Fruit fly (Drosophila melanogaster) whole organism, adult: ENCODE measurements around the gene CG7044.

Source experiments
- CG12768 ChIP-seq: fragments of 200-800 bp; sonication (Bioruptor generic); optimal IDR thresholded peaks from 2 replicates; lab custom pipeline; 2017; ENCODE audit warnings: missing biosample characterization, missing genetic modification characterization, mild to moderate bottlenecking, moderate library complexity, missing genetic modification reagents
- CG1620 ChIP-seq: fragments of 200-800 bp; sonication (Bioruptor generic); optimal IDR thresholded peaks from 2 replicates; lab custom pipeline; 2016; ENCODE audit warnings: missing biosample characterization, missing genetic modification characterization
- CG33017 ChIP-seq: fragments of 200-800 bp; sonication (Bioruptor generic); optimal IDR thresholded peaks from 2 replicates; lab custom pipeline; 2018; ENCODE audit warnings: missing biosample characterization, mild to moderate bottlenecking, missing genetic modification characterization, moderate library complexity
- CG5204 ChIP-seq: fragments of 200-800 bp; sonication (Bioruptor generic); optimal IDR thresholded peaks from 2 replicates; lab custom pipeline; 2016; ENCODE audit warnings: missing biosample characterization, missing genetic modification characterization
- CG7045 ChIP-seq: fragments of 200-800 bp; sonication (Bioruptor generic); optimal IDR thresholded peaks from 2 replicates; lab custom pipeline; 2017; ENCODE audit warnings: missing biosample characterization, mild to moderate bottlenecking, missing genetic modification characterization
- CG7101 ChIP-seq: fragments of 200-800 bp; sonication (Bioruptor generic); optimal IDR thresholded peaks from 2 replicates; lab custom pipeline; 2018; ENCODE audit warnings: missing biosample characterization, mild to moderate bottlenecking, missing genetic modification characterization, moderate library complexity
- Clk ChIP-seq: fragments of 200-800 bp; sonication (Bioruptor generic); optimal IDR thresholded peaks from 2 replicates; lab custom pipeline; 2017; ENCODE audit warnings: missing biosample characterization, missing genetic modification characterization
- Crg-1 ChIP-seq: fragments of 200-800 bp; sonication (Bioruptor generic); optimal IDR thresholded peaks from 2 replicates; lab custom pipeline; 2016; ENCODE audit warnings: missing biosample characterization, missing genetic modification characterization
- Hr96 ChIP-seq: fragments of 200-800 bp; sonication (Bioruptor generic); optimal IDR thresholded peaks from 2 replicates; lab custom pipeline; 2016; ENCODE audit warnings: missing biosample characterization, missing genetic modification characterization
- Mnt ChIP-seq: fragments of 200-800 bp; sonication (Bioruptor generic); optimal IDR thresholded peaks from 2 replicates; lab custom pipeline; 2016; ENCODE audit warnings: missing biosample characterization, mild to moderate bottlenecking, missing genetic modification characterization
- bab1 ChIP-seq: fragments of 200-800 bp; sonication (Bioruptor generic); optimal IDR thresholded peaks from 3 replicates; lab custom pipeline; 2019; ENCODE audit warnings: missing biosample characterization, mild to moderate bottlenecking, missing genetic modification characterization, moderate library complexity
- cic ChIP-seq: fragments of 200-800 bp; sonication (Bioruptor generic); optimal IDR thresholded peaks from 2 replicates; lab custom pipeline; 2017; ENCODE audit warnings: missing biosample characterization, mild to moderate bottlenecking, missing genetic modification characterization, moderate library complexity
- cnc ChIP-seq, 2 experiments: fragments of >200 bp; optimal IDR thresholded peaks; 2 replicates each; lab custom pipeline; 2017
- kay ChIP-seq: fragments of 200-800 bp; sonication (Bioruptor generic); peaks from one replicate; lab custom pipeline; 2016; ENCODE audit warnings: missing biosample characterization, missing genetic modification characterization, borderline replicate concordance
- ovo ChIP-seq: fragments of 200-800 bp; sonication (Bioruptor generic); optimal IDR thresholded peaks from 2 replicates; lab custom pipeline; 2016; ENCODE audit warnings: missing biosample characterization, missing genetic modification characterization
- pad ChIP-seq: fragments of 200-800 bp; sonication (Bioruptor generic); optimal IDR thresholded peaks from 3 replicates; lab custom pipeline; 2017; ENCODE audit warnings: missing biosample characterization, missing genetic modification characterization, mild to moderate bottlenecking, moderate library complexity, missing genetic modification reagents
- tj ChIP-seq: fragments of 200-800 bp; sonication (Bioruptor generic); optimal IDR thresholded peaks from 3 replicates; lab custom pipeline; 2017; ENCODE audit warnings: missing biosample characterization, mild to moderate bottlenecking, missing genetic modification characterization, moderate library complexity
- toe ChIP-seq: fragments of 200-800 bp; sonication (Bioruptor generic); optimal IDR thresholded peaks from 2 replicates; lab custom pipeline; 2016; ENCODE audit warnings: missing biosample characterization, missing genetic modification characterization

CG7044 gene

dm6 chr3R:21073707-21074106, 27.8 kb downstream of the CG7044 start, which contains the start of gene dmrt93B:
TSS of gene dmrt93B (plus strand) at chr3R:21074007.
- no peak for TF ChIP-seq tj (GFP tag; lab: Kevin White, UChicago)
- no peak for TF ChIP-seq ovo (GFP tag; lab: Kevin White, UChicago)

dm6 chr3R:21073141-21073540, 28.4 kb downstream of the CG7044 start, which contains the start of gene r-l:
TSS of gene r-l (minus strand) at chr3R:21073319.
- TF ChIP-seq pad (GFP tag; lab: Kevin White, UChicago) (no peak), toe (no peak), Mnt (GFP tag; lab: Kevin White, UChicago) (peak; percentile 67), bab1 (GFP tag; lab: Kevin White, UChicago) (peak; percentile 64), ovo (GFP tag; lab: Kevin White, UChicago) (no peak), CG5204 (GFP tag; lab: Kevin White, UChicago) (no peak), CG7101 (tag; lab: Kevin White, UChicago) (peak; percentile 6), cic (GFP tag; lab: Kevin White, UChicago) (no peak), CG7045 (GFP tag; lab: Kevin White, UChicago) (no peak), Clk (no peak), Crg-1 (GFP tag; lab: Kevin White, UChicago) (no peak), cnc (optimal IDR thresholded peaks at IDR 0.05; lab: Kevin White, UChicago) (no peak), CG1620 (GFP tag; lab: Kevin White, UChicago) (no peak), CG12768 (no peak)

- no peak for TF ChIP-seq bab1 (GFP tag; lab: Kevin White, UChicago)
Observed at dm6 chr3R:21071943-21072500, 29.5 kb downstream of the CG7044 start.

dm6 chr3R:21071312-21071711, 30.2 kb downstream of the CG7044 start:
- no peak for TF ChIP-seq CG33017 (tag; lab: Kevin White, UChicago)

dm6 chr3R:21069742-21070141, 31.8 kb downstream of the CG7044 start:
- TF ChIP-seq CG12768 (no peak), ovo (GFP tag; lab: Kevin White, UChicago) (no peak), pad (GFP tag; lab: Kevin White, UChicago) (no peak), CG1620 (GFP tag; lab: Kevin White, UChicago) (no peak), Crg-1 (GFP tag; lab: Kevin White, UChicago) (no peak), bab1 (GFP tag; lab: Kevin White, UChicago) (no peak), kay (GFP tag; lab: Kevin White, UChicago) (peak; percentile 17), cnc (optimal IDR thresholded peaks at IDR 0.05; lab: Kevin White, UChicago) (no peak)

dm6 chr3R:21067543-21067942, 34.0 kb downstream of the CG7044 start:
- peak; percentile 63 for TF ChIP-seq kay (GFP tag; lab: Kevin White, UChicago)
- TF ChIP-seq CG33017 (tag; lab: Kevin White, UChicago) = no peak

dm6 chr3R:21066469-21067284, 34.8 kb downstream of the CG7044 start:
- TF ChIP-seq Hr96 (no peak), tj (GFP tag; lab: Kevin White, UChicago) (no peak), ovo (GFP tag; lab: Kevin White, UChicago) (no peak), CG12768 (peak; percentile 3), kay (GFP tag; lab: Kevin White, UChicago) (peak; percentile 38)

dm6 chr3R:21065696-21066080, 35.8 kb downstream of the CG7044 start:
- TF ChIP-seq tj (GFP tag; lab: Kevin White, UChicago) (peak; percentile 2), kay (GFP tag; lab: Kevin White, UChicago) (peak; percentile 99), CG12768 (no peak)
